Fruit fly (Drosophila melanogaster) whole organism, embryonic: ENCODE data around the gene Psn.

Experiments
- Adf1 ChIP-seq: fragments of 200-800 bp; sonication (Bioruptor generic); IDR thresholded peaks from 2 replicates; pipeline ENCODE4 v1.3.6; 2022; ENCODE audit warnings: missing biosample characterization, missing genetic modification characterization
- CG1024 ChIP-seq: fragments of 200-800 bp; sonication (Bioruptor generic); IDR thresholded peaks from 2 replicates; pipeline ENCODE4 v1.3.6; 2022; ENCODE audit warnings: missing biosample characterization, missing genetic modification characterization
- CG1233 ChIP-seq: fragments of 200-800 bp; sonication (Bioruptor generic); optimal IDR thresholded peaks from 4 replicates; lab custom pipeline; 2018; ENCODE audit warnings: missing biosample characterization, mild to moderate bottlenecking, missing genetic modification characterization
- CG12769 ChIP-seq: fragments of 200-800 bp; sonication (Bioruptor generic); optimal IDR thresholded peaks from 2 replicates; lab custom pipeline; 2019; ENCODE audit warnings: missing biosample characterization, mild to moderate bottlenecking, missing genetic modification characterization, moderate library complexity
- CG13296 ChIP-seq: fragments of 200-800 bp; sonication (Bioruptor generic); optimal IDR thresholded peaks from 3 replicates; lab custom pipeline; 2018; ENCODE audit warnings: missing biosample characterization, mild to moderate bottlenecking, missing genetic modification characterization
- CG13624 ChIP-seq: fragments of 200-800 bp; sonication (Bioruptor generic); optimal IDR thresholded peaks from 2 replicates; lab custom pipeline; 2016; ENCODE audit warnings: missing biosample characterization, missing genetic modification characterization
- CG14014 ChIP-seq: fragments of 200-800 bp; sonication (Bioruptor generic); IDR thresholded peaks from 2 replicates; pipeline ENCODE4 v1.3.6; 2022; ENCODE audit warnings: missing biosample characterization, missing genetic modification characterization
- CG17612 ChIP-seq: fragments of 200-800 bp; sonication (Bioruptor generic); IDR thresholded peaks from 2 replicates; pipeline ENCODE4 v1.3.6; 2022; ENCODE audit warnings: missing biosample characterization, missing genetic modification characterization
- CG18262 ChIP-seq: fragments of 200-800 bp; optimal IDR thresholded peaks from 3 replicates; lab custom pipeline; 2019; ENCODE audit warnings: missing biosample characterization, mild to moderate bottlenecking, missing genetic modification characterization, moderate library complexity
- CG2202 ChIP-seq: fragments of 200-800 bp; sonication (Bioruptor generic); optimal IDR thresholded peaks from 2 replicates; lab custom pipeline; 2018; ENCODE audit warnings: missing biosample characterization, mild to moderate bottlenecking, missing genetic modification characterization
- CG30020 ChIP-seq: fragments of 200-800 bp; optimal IDR thresholded peaks from 2 replicates; lab custom pipeline; 2019; ENCODE audit warnings: missing biosample characterization, mild to moderate bottlenecking, missing genetic modification characterization, moderate library complexity
- CG31388 ChIP-seq: fragments of 200-800 bp; sonication (Bioruptor generic); optimal IDR thresholded peaks from 2 replicates; lab custom pipeline; 2016; ENCODE audit warnings: missing biosample characterization, missing genetic modification characterization
- CG32772 ChIP-seq: fragments of 200-800 bp; sonication (Bioruptor generic); IDR thresholded peaks from 2 replicates; pipeline ENCODE4 v1.3.6; 2022; ENCODE audit warnings: missing biosample characterization, missing genetic modification characterization
- CG34422 ChIP-seq: fragments of 200-800 bp; sonication (Bioruptor generic); IDR thresholded peaks from 3 replicates; pipeline ENCODE4 v1.3.6; 2022; ENCODE audit warnings: missing biosample characterization, missing genetic modification characterization
- CG3995 ChIP-seq: fragments of 200-800 bp; sonication (Bioruptor generic); optimal IDR thresholded peaks from 3 replicates; lab custom pipeline; 2016; ENCODE audit warnings: missing biosample characterization, missing genetic modification characterization
- CG5180 ChIP-seq: fragments of 200-800 bp; sonication (Bioruptor generic); optimal IDR thresholded peaks from 3 replicates; lab custom pipeline; 2017; ENCODE audit warnings: missing biosample characterization, missing genetic modification characterization, mild to moderate bottlenecking, moderate library complexity, missing genetic modification reagents
- CG6765 ChIP-seq: fragments of 200-800 bp; sonication (Bioruptor generic); optimal IDR thresholded peaks from 3 replicates; lab custom pipeline; 2017; ENCODE audit warnings: missing biosample characterization, mild to moderate bottlenecking, missing genetic modification characterization
- CG8281 ChIP-seq: fragments of 200-800 bp; sonication (Bioruptor generic); optimal IDR thresholded peaks from 2 replicates; lab custom pipeline; 2018; ENCODE audit warnings: missing biosample characterization, mild to moderate bottlenecking, missing genetic modification characterization, moderate library complexity
- CG8290 ChIP-seq, 3 experiments: fragments of 200-800 bp; sonication (Bioruptor generic); optimal IDR thresholded peaks; 2 replicates each; lab custom pipeline; 2016 to 2019; ENCODE audit warnings: missing biosample characterization in 3 of 3, missing genetic modification characterization in 3 of 3, mild to moderate bottlenecking in 2 of 3, moderate library complexity in 1 of 3
- CG9215 ChIP-seq: fragments of 200-800 bp; sonication (Bioruptor generic); IDR thresholded peaks from 2 replicates; pipeline ENCODE4 v1.3.6; 2022; ENCODE audit warnings: missing biosample characterization, missing genetic modification characterization
- CG9437 ChIP-seq: fragments of 200-800 bp; sonication (Bioruptor generic); optimal IDR thresholded peaks from 2 replicates; lab custom pipeline; 2018; ENCODE audit warnings: missing biosample characterization, mild to moderate bottlenecking, missing genetic modification characterization
- Dip2 ChIP-seq: fragments of 200-800 bp; sonication (Bioruptor generic); IDR thresholded peaks from 2 replicates; pipeline ENCODE4 v1.3.6; 2022; ENCODE audit warnings: missing biosample characterization, missing genetic modification characterization
- Dref ChIP-seq: fragments of 200-800 bp; sonication (Bioruptor generic); IDR thresholded peaks from 2 replicates; pipeline ENCODE4 v1.3.6; 2022; ENCODE audit warnings: missing biosample characterization, missing genetic modification characterization
- Elba2 ChIP-seq: fragments of 200-800 bp; sonication (Bioruptor generic); optimal IDR thresholded peaks from 3 replicates; lab custom pipeline; 2016; ENCODE audit warnings: missing biosample characterization, missing genetic modification characterization
- Fer3 ChIP-seq: fragments of 200-800 bp; sonication (Bioruptor generic); optimal IDR thresholded peaks from 2 replicates; lab custom pipeline; 2018; ENCODE audit warnings: missing biosample characterization, mild to moderate bottlenecking, missing genetic modification characterization, moderate library complexity
- Hand ChIP-seq: fragments of 200-800 bp; sonication (Bioruptor generic); optimal IDR thresholded peaks from 2 replicates; lab custom pipeline; 2017; ENCODE audit warnings: mild to moderate bottlenecking, missing biosample characterization, missing genetic modification reagents, missing genetic modification characterization
- HmgZ ChIP-seq: fragments of 200-800 bp; sonication (Bioruptor generic); optimal IDR thresholded peaks from 2 replicates; lab custom pipeline; 2018; ENCODE audit warnings: missing biosample characterization, mild to moderate bottlenecking, missing genetic modification characterization
- Hr51 ChIP-seq, 2 experiments: fragments of 200-800 bp; sonication (Bioruptor generic); optimal IDR thresholded peaks; 2 replicates in 1 of 2; 3 replicates in 1 of 2; lab custom pipeline; 2016 to 2018; ENCODE audit warnings: missing biosample characterization in 2 of 2, missing genetic modification characterization in 2 of 2, mild to moderate bottlenecking in 1 of 2, moderate library complexity in 1 of 2
- Jarid2 ChIP-seq: fragments of 200-800 bp; sonication (Bioruptor generic); optimal IDR thresholded peaks from 3 replicates; lab custom pipeline; 2017; ENCODE audit warnings: mild to moderate bottlenecking, missing biosample characterization, missing genetic modification reagents, missing genetic modification characterization
- Mad ChIP-seq: fragments of 200-800 bp; sonication (Bioruptor generic); optimal IDR thresholded peaks from 2 replicates; lab custom pipeline; 2016; ENCODE audit warnings: missing biosample characterization, missing genetic modification characterization
- Opbp ChIP-seq: fragments of 200-800 bp; sonication (Bioruptor generic); IDR thresholded peaks from 3 replicates; pipeline ENCODE4 v1.3.6; 2022; ENCODE audit warnings: missing biosample characterization, missing genetic modification characterization; ENCODE audit not compliant: partially characterized antibody
- Trl ChIP-seq, 3 experiments: fragments of >200 bp in 2 of 3; fragments of 200-800 bp in 1 of 3; sonication (Bioruptor generic) in 1 of 3; optimal IDR thresholded peaks; 2 replicates in 1 of 3; 3 replicates in 2 of 3; lab custom pipeline; 2016 to 2017; ENCODE audit warnings: missing biosample characterization in 1 of 3, missing genetic modification characterization in 1 of 3
- Usf ChIP-seq: fragments of 200-800 bp; sonication (Bioruptor generic); optimal IDR thresholded peaks from 2 replicates; lab custom pipeline; 2017; ENCODE audit warnings: missing genotype, missing biosample characterization, missing genetic modification characterization
- ara ChIP-seq: fragments of 200-800 bp; sonication (Bioruptor generic); IDR thresholded peaks from 2 replicates; pipeline ENCODE4 v1.3.6; 2022; ENCODE audit warnings: missing biosample characterization, missing genetic modification characterization
- br ChIP-seq: fragments of >200 bp; optimal IDR thresholded peaks from 2 replicates; lab custom pipeline; 2017
- dimm ChIP-seq: fragments of 200-800 bp; sonication (Bioruptor generic); IDR thresholded peaks from 2 replicates; pipeline ENCODE4 v1.3.6; 2022; ENCODE audit warnings: missing biosample characterization, missing genetic modification characterization
- dmrt11E ChIP-seq: fragments of 200-800 bp; sonication (Bioruptor generic); optimal IDR thresholded peaks from 3 replicates; lab custom pipeline; 2018; ENCODE audit warnings: missing biosample characterization, mild to moderate bottlenecking, missing genetic modification characterization, moderate library complexity
- eve ChIP-seq, 2 experiments: fragments of >200 bp; optimal IDR thresholded peaks; 2 replicates each; lab custom pipeline; 2017; ENCODE audit warnings: missing biosample characterization in 2 of 2, missing genetic modification characterization in 2 of 2
- gcm2 ChIP-seq: fragments of 200-800 bp; sonication (Bioruptor generic); optimal IDR thresholded peaks from 2 replicates; lab custom pipeline; 2016; ENCODE audit warnings: missing biosample characterization, missing genetic modification characterization
- gro ChIP-seq: fragments of 200-800 bp; sonication (Bioruptor generic); optimal IDR thresholded peaks from 2 replicates; lab custom pipeline; 2016; ENCODE audit warnings: missing biosample characterization, missing genetic modification characterization
- hb ChIP-seq: fragments of 200-800 bp; sonication (Bioruptor generic); IDR thresholded peaks from 3 replicates; pipeline ENCODE4 v1.3.6; 2022; ENCODE audit warnings: missing biosample characterization, missing genetic modification characterization; ENCODE audit not compliant: partially characterized antibody
- kah ChIP-seq: fragments of 200-800 bp; sonication (Bioruptor generic); optimal IDR thresholded peaks from 2 replicates; lab custom pipeline; 2018; ENCODE audit warnings: missing biosample characterization, mild to moderate bottlenecking, missing genetic modification characterization
- lbe ChIP-seq: fragments of 200-800 bp; sonication (Bioruptor generic); optimal IDR thresholded peaks from 2 replicates; lab custom pipeline; 2016; ENCODE audit warnings: missing biosample characterization, mild to moderate bottlenecking, missing genetic modification characterization
- pfk ChIP-seq: fragments of 200-800 bp; sonication (Bioruptor generic); optimal IDR thresholded peaks from 2 replicates; lab custom pipeline; 2018; ENCODE audit warnings: missing biosample characterization, mild to moderate bottlenecking, missing genetic modification characterization, moderate library complexity
- phol ChIP-seq: fragments of 200-800 bp; sonication (Bioruptor generic); optimal IDR thresholded peaks from 3 replicates; lab custom pipeline; 2018; ENCODE audit warnings: missing biosample characterization, mild to moderate bottlenecking, missing genetic modification characterization, moderate library complexity
- sd ChIP-seq: fragments of 200-800 bp; sonication (Bioruptor generic); optimal IDR thresholded peaks from 3 replicates; lab custom pipeline; 2018; ENCODE audit warnings: missing biosample characterization, mild to moderate bottlenecking, missing genetic modification characterization, moderate library complexity
- sna ChIP-seq: fragments of 200-800 bp; sonication (Bioruptor generic); IDR thresholded peaks from 2 replicates; pipeline ENCODE4 v1.3.6; 2022; ENCODE audit warnings: missing biosample characterization, missing genetic modification characterization; ENCODE audit not compliant: partially characterized antibody
- twi ChIP-seq: fragments of 200-800 bp; optimal IDR thresholded peaks from 2 replicates; lab custom pipeline; 2019; ENCODE audit warnings: missing biosample characterization, mild to moderate bottlenecking, missing genetic modification characterization, moderate library complexity

The Psn gene

dm6 chr3L:20384086-20384810 lies 48.0 kb upstream of the Psn start, which contains the start of the genes CG5498 and fbl (continued):
- peak; percentile 65 for TF ChIP-seq Fer3 (tag; lab: Kevin White, UChicago)
- TF ChIP-seq dimm (GFP tag; lab: Robert Waterston, UW), result no peak
- peak; percentile 57 to 70 for TF ChIP-seq Hr51 (GFP tag; optimal IDR thresholded peaks at IDR 0.05; lab: Kevin White, UChicago)
- peak; percentile 64 for TF ChIP-seq CG13296
- no peak for TF ChIP-seq CG17612 (GFP tag; lab: Robert Waterston, UW)
- peak; percentile 63 for TF ChIP-seq Dref (GFP tag; lab: Robert Waterston, UW)
- TF ChIP-seq Trl (optimal IDR thresholded peaks at IDR 0.05; lab: Kevin White, UChicago), result no peak
- peak; percentile 59 for TF ChIP-seq Trl (GFP tag; optimal IDR thresholded peaks at IDR 0.05; lab: Kevin White, UChicago)
- TF ChIP-seq CG13624, result peak; percentile 62
- TF ChIP-seq kah (GFP tag; lab: Kevin White, UChicago), result no peak
- TF ChIP-seq CG32772 (GFP tag; lab: Robert Waterston, UW), result 0 out of 2 replicates have a peak, but pooled peaks have one; percentile 22
- TF ChIP-seq CG9215 (GFP tag; lab: Robert Waterston, UW), result no peak
- peak; percentile 37 for TF ChIP-seq CG8290 (GFP tag; optimal IDR thresholded peaks at IDR 0.05; lab: Kevin White, UChicago)
- TF ChIP-seq CG8290 (tag; optimal IDR thresholded peaks at IDR 0.05; lab: Kevin White, UChicago), result no peak
- TF ChIP-seq Opbp (GFP tag; lab: Robert Waterston, UW), result no peak
- no peak for TF ChIP-seq pfk
- no peak for TF ChIP-seq br (lab: Kevin White, UChicago)
- peak; percentile 4 for TF ChIP-seq Usf (GFP tag; lab: Kevin White, UChicago)
- TF ChIP-seq gro (GFP tag; lab: Kevin White, UChicago), result peak; percentile 21
- TF ChIP-seq HmgZ (tag; lab: Kevin White, UChicago), result peak; percentile 71
- peak; percentile 74 for TF ChIP-seq phol (tag; lab: Kevin White, UChicago)
- no peak for TF ChIP-seq Jarid2 (GFP tag; lab: Kevin White, UChicago)
- peak; percentile 64 for TF ChIP-seq CG30020 (tag; lab: Kevin White, UChicago)
- TF ChIP-seq CG14014 (GFP tag; lab: Robert Waterston, UW), result 0 out of 2 replicates have a peak, but pooled peaks have one; percentile 40
- TF ChIP-seq CG8281 (tag; lab: Kevin White, UChicago), result peak; percentile 1
- no peak for TF ChIP-seq Adf1 (GFP tag; lab: Robert Waterston, UW)
- no peak for TF ChIP-seq CG12769 (tag; lab: Kevin White, UChicago)
- TF ChIP-seq CG34422, result 0 out of 3 replicates have a peak, but pooled peaks have one; percentile 23
- TF ChIP-seq ara (GFP tag; lab: Robert Waterston, UW), result 0 out of 2 replicates have a peak, but pooled peaks have one; percentile 4
- peak; percentile 19 for TF ChIP-seq twi
- TF ChIP-seq eve (GFP tag; optimal IDR thresholded peaks at IDR 0.05; lab: Kevin White, UChicago), result no peak
- TF ChIP-seq CG18262 (tag; lab: Kevin White, UChicago), result peak; percentile 71
- no peak for TF ChIP-seq hb (GFP tag; lab: Robert Waterston, UW)
- peak; percentile 40 for TF ChIP-seq Mad (GFP tag; lab: Kevin White, UChicago)
- TF ChIP-seq lbe (GFP tag; lab: Kevin White, UChicago), result peak; percentile 71
- TF ChIP-seq CG31388 (GFP tag; lab: Kevin White, UChicago), result peak; percentile 9
- peak; percentile 7 for TF ChIP-seq CG5180
- TF ChIP-seq CG3995, result peak; percentile 10
- TF ChIP-seq Elba2, result no peak
- TF ChIP-seq gcm2 (GFP tag; lab: Kevin White, UChicago), result no peak
- TF ChIP-seq CG1024 (GFP tag; lab: Robert Waterston, UW), result 0 out of 2 replicates have a peak, but pooled peaks have one; percentile 9
- TF ChIP-seq CG9437 (GFP tag; lab: Kevin White, UChicago), result peak; percentile 52
- peak; percentile 84 for TF ChIP-seq sd
- TF ChIP-seq sna (GFP tag; lab: Robert Waterston, UW), result 0 out of 2 replicates have a peak, but pooled peaks have one; percentile 31
- TF ChIP-seq Hand, result no peak
- TF ChIP-seq CG2202, result peak; percentile 12
- no peak for TF ChIP-seq Dip2
- peak; percentile 17 for TF ChIP-seq CG1233 (GFP tag; lab: Kevin White, UChicago)
- peak; percentile 52 for TF ChIP-seq CG6765 (GFP tag; lab: Kevin White, UChicago)
- TF ChIP-seq dmrt11E (tag; lab: Kevin White, UChicago), result peak; percentile 61
